Worm (Caenorhabditis elegans): Measurements from ENCODE around the gene hrde-1.

hrde-1 gene

DNA sequence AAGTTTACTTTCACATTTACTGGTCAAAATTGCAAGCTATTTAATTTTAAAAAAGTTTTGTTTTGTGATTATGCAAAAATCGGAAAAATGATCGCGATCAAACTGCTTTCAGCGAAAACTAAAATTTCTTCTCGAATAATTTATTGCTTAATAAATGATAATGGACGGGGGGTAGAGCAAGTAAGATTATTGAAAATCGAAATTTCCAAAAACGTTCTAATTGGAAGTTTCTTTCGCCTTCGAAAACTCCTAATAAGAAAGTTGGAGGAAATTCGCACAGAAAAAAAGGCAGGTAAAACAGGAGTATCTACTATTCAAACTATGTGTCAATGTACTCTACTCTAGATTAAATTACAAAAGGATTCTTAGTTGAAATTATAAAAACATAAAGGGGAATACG, 3.7 kb downstream of the hrde-1 start (continued):
- TF ChIP-seq snpc-1.3 (tag; optimal IDR thresholded peaks at IDR 0.05; ENCODE audit: insufficient read depth) (peak; percentile 77), T07F8.4 (tag; optimal IDR thresholded peaks at IDR 0.05) (no peak), F55B11.4 (tag; optimal IDR thresholded peaks at IDR 0.05; ENCODE audit: borderline replicate concordance, insufficient read depth) (no peak), athp-1 (tag; optimal IDR thresholded peaks at IDR 0.05) (peak; percentile 88), lsl-1 (GFP tag; optimal IDR thresholded peaks at IDR 0.05) (peak; percentile 41), egl-18 (GFP tag; IDR thresholded peaks at IDR 0.05) (no peak), ceh-100 (GFP tag; IDR thresholded peaks at IDR 0.05) (peak; percentile 32; the same call in 1 of the 2 replicates), nhr-27 (tag; optimal IDR thresholded peaks at IDR 0.05) (no peak), B0261.1 (tag; optimal IDR thresholded peaks at IDR 0.05) (no peak), nfya-2 (GFP tag; IDR thresholded peaks at IDR 0.05) (peak; percentile 83; the same call in 1 of the 2 replicates), sdz-38 (tag; optimal IDR thresholded peaks at IDR 0.05) (no peak), F33H1.4 (GFP tag; IDR thresholded peaks at IDR 0.05) (no peak), ekl-4 (GFP tag; IDR thresholded peaks at IDR 0.05) (peak; percentile 70), snpc-4 (GFP tag; optimal IDR thresholded peaks at IDR 0.05) (no peak), snpc-4 (tag; optimal IDR thresholded peaks at IDR 0.05) (peak in 3 of 4 experiments; percentile 9 to 49 (median 48)), ZK185.1 (tag; optimal IDR thresholded peaks at IDR 0.05; ENCODE audit: poor library complexity, severe bottlenecking) (no peak), zfh-2 (GFP tag; conservative IDR thresholded peaks at IDR 0.05) (no peak), hlh-12 (tag; optimal IDR thresholded peaks at IDR 0.05) (no peak), B0336.3 (GFP tag; IDR thresholded peaks at IDR 0.05) (peak; percentile 69), C06A6.2 (GFP tag; conservative IDR thresholded peaks at IDR 0.05) (no peak), repo-1 (tag; optimal IDR thresholded peaks at IDR 0.05) (peak; percentile 82), hrde-1 (tag; optimal IDR thresholded peaks at IDR 0.05; ENCODE audit: borderline replicate concordance) (peak; percentile 92), F10E7.11 (tag; optimal IDR thresholded peaks at IDR 0.05) (peak; percentile 79), ztf-26 (tag; optimal IDR thresholded peaks at IDR 0.05) (no peak), F52B5.7 (tag; optimal IDR thresholded peaks at IDR 0.05) (no peak), nhr-120 (GFP tag; IDR thresholded peaks at IDR 0.05) (no peak), akir-1 (GFP tag; optimal IDR thresholded peaks at IDR 0.05) (no peak), ccch-3 (GFP tag; optimal IDR thresholded peaks at IDR 0.05) (no peak), nfya-1 (tag; optimal IDR thresholded peaks at IDR 0.05; ENCODE audit: borderline replicate concordance, insufficient read depth) (no peak), gei-17 (GFP tag; optimal IDR thresholded peaks at IDR 0.05) (no peak), sea-2 (GFP tag; IDR thresholded peaks at IDR 0.05) (no peak), somi-1 (GFP tag; optimal IDR thresholded peaks at IDR 0.05) (no peak), lin-35 (GFP tag; optimal IDR thresholded peaks at IDR 0.05) (no peak), egl-44 (GFP tag; IDR thresholded peaks at IDR 0.05) (no peak), efl-1 (GFP tag; optimal IDR thresholded peaks at IDR 0.05) (no peak), unc-62 (GFP tag; optimal IDR thresholded peaks at IDR 0.05) (no peak), hlh-26 (GFP tag; conservative IDR thresholded peaks at IDR 0.05) (no peak), let-607 (tag; optimal IDR thresholded peaks at IDR 0.05) (peak in 1 of 2 experiments; percentile 11), egrh-3 (GFP tag; IDR thresholded peaks at IDR 0.05) (no peak), die-1 (tag; optimal IDR thresholded peaks at IDR 0.05) (peak; percentile 54), T26A5.8 (tag; optimal IDR thresholded peaks at IDR 0.05) (peak; percentile 15), dpff-1 (tag; optimal IDR thresholded peaks at IDR 0.05) (peak; percentile 13), mes-4 (tag; optimal IDR thresholded peaks at IDR 0.05) (peak; percentile 83), fkh-3 (tag; optimal IDR thresholded peaks at IDR 0.05) (peak; percentile 54), ztf-25 (GFP tag; IDR thresholded peaks at IDR 0.05) (0 out of 2 replicates have a peak, but pooled peaks have one; percentile 31), Y53G8AR.9 (GFP tag; conservative IDR thresholded peaks at IDR 0.05) (peak; percentile 89), Y95B8A.8 (GFP tag; IDR thresholded peaks at IDR 0.05) (0 out of 2 replicates have a peak, but pooled peaks have one; percentile 15), ceh-40 (GFP tag; IDR thresholded peaks at IDR 0.05) (no peak), tbp1 (GFP tag; optimal IDR thresholded peaks at IDR 0.05) (peak; percentile 47)
